Worm (Caenorhabditis elegans) whole organism, midembryonic: ENCODE data around the gene ZC443.7.

ENCODE experiments used
- T22C8.4 ChIP-seq: fragments of 200-800 bp; sonication (Bioruptor generic); IDR thresholded peaks from 2 replicates; pipeline ENCODE4 v1.3.6; 2022; ENCODE audit warnings: missing genetic modification characterization, missing compliant biosample characterization
- cog-1 ChIP-seq: sonication (generic microtip); optimal IDR thresholded peaks from 2 replicates; lab custom pipeline; 2016; ENCODE audit warnings: missing genetic modification characterization, missing compliant biosample characterization
- flt-1 ChIP-seq: fragments of 200-800 bp; sonication (Bioruptor generic); IDR thresholded peaks from 2 replicates; pipeline ENCODE4 v1.3.6; 2022; ENCODE audit warnings: missing genetic modification characterization, missing compliant biosample characterization
- klf-2 ChIP-seq: fragments of 200-800 bp; sonication (Bioruptor generic); conservative IDR thresholded peaks from 2 replicates; pipeline ENCODE4 v1.3.6; 2022; ENCODE audit warnings: missing genetic modification reagents, missing genetic modification characterization, missing compliant biosample characterization
- med-1 ChIP-seq: sonication (generic microtip); optimal IDR thresholded peaks from 2 replicates; lab custom pipeline; 2017; ENCODE audit warnings: missing genetic modification characterization, mild to moderate bottlenecking, missing compliant biosample characterization, antibody characterized with exemption, missing genetic modification reagents; ENCODE audit not compliant: insufficient read depth
- ref-1 ChIP-seq: fragments of 200-800 bp; sonication (Bioruptor generic); conservative IDR thresholded peaks from 2 replicates; pipeline ENCODE4 v1.3.6; 2022; ENCODE audit warnings: missing genetic modification reagents, missing genetic modification characterization, missing compliant biosample characterization
- tab-1 ChIP-seq: fragments of 200-800 bp; sonication (Bioruptor generic); IDR thresholded peaks from 2 replicates; pipeline ENCODE4 v1.3.6; 2022; ENCODE audit warnings: missing genetic modification characterization, missing compliant biosample characterization
- ztf-23 ChIP-seq: fragments of 200-800 bp; sonication (Bioruptor generic); IDR thresholded peaks from 2 replicates; pipeline ENCODE4 v1.3.6; 2022; ENCODE audit warnings: missing genetic modification reagents, missing genetic modification characterization, missing compliant biosample characterization
- ztf-29 ChIP-seq: fragments of 200-800 bp; sonication (Bioruptor generic); IDR thresholded peaks from 2 replicates; pipeline ENCODE4 v1.3.6; 2022; ENCODE audit warnings: missing genetic modification reagents, missing genetic modification characterization, missing compliant biosample characterization

Gene ZC443.7

DNA sequence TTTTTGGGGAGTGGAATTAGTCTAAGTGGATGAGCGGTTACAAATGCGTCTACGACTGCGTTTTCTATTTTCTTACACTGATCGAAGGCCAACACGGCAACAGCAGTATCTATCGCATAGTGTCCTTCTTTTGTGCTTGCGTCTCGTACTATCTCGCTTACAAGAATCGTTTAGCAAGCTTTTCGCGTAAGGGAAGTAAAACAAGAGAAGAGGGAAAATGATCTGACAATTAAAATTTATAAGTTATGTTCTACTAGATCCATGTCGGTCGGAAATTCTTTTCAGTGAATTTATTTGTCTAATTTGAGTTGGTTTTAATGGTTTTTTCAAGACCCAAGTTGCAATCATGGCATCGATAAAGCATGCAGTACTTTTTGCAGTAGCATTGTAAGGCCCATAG is 19.3 kb upstream of the ZC443.7 start, which contains the start of gene fkb-4:
Gene fkb-4 (minus strand): TSS at position 101 of the 400 bp plus-strand sequence.
- TF ChIP-seq ztf-23 = no peak
- no peak for TF ChIP-seq ztf-29
- no peak for TF ChIP-seq ref-1
- TF ChIP-seq tab-1 = no peak
- no peak for TF ChIP-seq med-1 (GFP tag; lab: Kevin White, UChicago)
- no peak for TF ChIP-seq klf-2
- TF ChIP-seq flt-1 = no peak
- no peak for TF ChIP-seq T22C8.4 (GFP tag; lab: Robert Waterston, UW)
- TF ChIP-seq cog-1 (tag; lab: Kevin White, UChicago) = no peak

DNA sequence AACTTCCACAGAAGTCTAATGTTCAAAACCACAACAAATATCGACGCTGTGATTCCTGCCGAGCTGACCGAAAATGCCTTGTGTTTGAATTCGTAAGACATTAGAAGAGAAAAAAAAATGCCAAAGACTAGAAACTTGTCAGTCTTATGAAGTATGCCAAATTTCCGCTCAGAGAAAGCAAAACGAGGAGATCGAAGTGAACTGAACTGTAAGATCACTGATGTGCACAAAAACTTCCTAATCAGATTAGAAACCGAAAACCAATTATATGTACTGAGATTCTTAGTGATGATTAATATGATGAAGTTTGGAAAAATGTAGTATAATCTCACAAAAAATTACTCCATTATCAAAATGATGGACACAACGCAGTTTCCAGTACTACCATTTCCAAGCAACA is 17.8 kb upstream of the ZC443.7 start, which contains the start of gene srbc-44:
Gene srbc-44 (minus strand): TSS at position 101 of the 400 bp plus-strand sequence.
- no peak for TF ChIP-seq cog-1 (tag; lab: Kevin White, UChicago)
- no peak for TF ChIP-seq ztf-23

DNA sequence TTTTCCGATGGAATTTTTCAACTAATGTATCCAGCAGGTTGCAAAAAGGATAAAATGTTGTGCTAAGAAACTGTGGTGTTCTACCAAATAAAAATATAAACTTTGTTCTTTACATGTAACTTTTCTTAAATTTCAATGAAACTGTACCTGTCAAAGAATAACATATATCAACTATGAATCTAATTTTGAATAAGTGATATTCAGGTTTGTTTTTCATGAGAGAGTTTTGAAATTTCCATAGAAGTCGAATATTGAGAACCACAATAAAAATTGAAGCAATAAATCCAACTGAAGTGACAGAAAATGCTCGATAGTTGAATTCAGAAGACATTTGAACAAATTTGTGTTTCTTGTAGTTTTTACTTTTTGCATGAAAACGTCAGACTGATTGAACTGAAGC is 16.1 kb upstream of the ZC443.7 start, which contains the start of gene srbc-43:
Gene srbc-43 (minus strand): TSS at position 331 of the 400 bp plus-strand sequence.
- no peak for TF ChIP-seq tab-1
- no peak for TF ChIP-seq cog-1 (tag; lab: Kevin White, UChicago)
- TF ChIP-seq ztf-23 = no peak
- TF ChIP-seq flt-1 = no peak
- TF ChIP-seq klf-2 = no peak
- no peak for TF ChIP-seq ztf-29
- no peak for TF ChIP-seq ref-1
- no peak for TF ChIP-seq T22C8.4 (GFP tag; lab: Robert Waterston, UW)
- TF ChIP-seq med-1 (GFP tag; lab: Kevin White, UChicago) = no peak

DNA sequence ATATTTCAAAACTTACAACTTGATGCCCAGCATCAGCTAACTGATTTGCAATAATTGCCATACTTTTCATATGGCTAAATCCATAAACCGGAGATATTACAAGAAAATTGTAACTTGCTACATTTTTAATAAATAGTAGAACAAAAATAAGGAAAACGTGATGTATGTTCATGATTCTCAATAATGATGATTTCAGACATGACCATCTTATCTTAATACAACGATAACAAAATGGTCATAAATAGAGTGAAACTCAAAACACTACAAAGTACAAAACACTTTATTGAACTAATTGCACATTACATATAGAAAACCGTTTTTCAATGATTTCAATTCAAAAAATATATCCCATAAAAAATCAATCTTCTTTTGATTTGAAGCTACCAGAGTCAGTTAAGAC is 13.5 kb upstream of the ZC443.7 start, which contains the start of gene ugt-5:
Gene ugt-5 (minus strand): TSS at position 214 of the 400 bp plus-strand sequence.
- TF ChIP-seq T22C8.4 (GFP tag; lab: Robert Waterston, UW) (no peak), ztf-23 (no peak), flt-1 (no peak), tab-1 (no peak), ztf-29 (no peak), ref-1 (no peak)

DNA sequence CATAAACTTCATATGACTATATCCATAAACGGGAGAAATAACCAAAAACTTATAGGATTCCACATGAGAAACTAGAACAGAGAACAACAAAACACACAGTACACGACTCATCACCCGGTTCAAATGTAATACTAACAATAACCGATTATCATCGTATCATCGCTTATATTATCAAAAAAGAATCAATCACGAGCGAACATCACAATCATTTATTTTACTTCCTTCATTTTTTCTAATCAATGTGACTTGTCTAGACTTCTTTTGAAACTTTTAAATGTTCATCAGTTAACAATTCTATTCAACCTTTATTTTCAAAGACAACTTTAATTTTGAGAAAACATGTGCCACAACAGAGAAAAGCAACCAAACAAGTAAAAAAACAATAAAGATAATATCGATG is 11.1 kb upstream of the ZC443.7 start, which contains the start of gene ugt-4:
Gene ugt-4 (minus strand): TSS at position 141 of the 400 bp plus-strand sequence.
- no peak for TF ChIP-seq klf-2
- no peak for TF ChIP-seq med-1 (GFP tag; lab: Kevin White, UChicago)
- no peak for TF ChIP-seq tab-1
- no peak for TF ChIP-seq ztf-29
- no peak for TF ChIP-seq T22C8.4 (GFP tag; lab: Robert Waterston, UW)
- TF ChIP-seq flt-1 = no peak

DNA sequence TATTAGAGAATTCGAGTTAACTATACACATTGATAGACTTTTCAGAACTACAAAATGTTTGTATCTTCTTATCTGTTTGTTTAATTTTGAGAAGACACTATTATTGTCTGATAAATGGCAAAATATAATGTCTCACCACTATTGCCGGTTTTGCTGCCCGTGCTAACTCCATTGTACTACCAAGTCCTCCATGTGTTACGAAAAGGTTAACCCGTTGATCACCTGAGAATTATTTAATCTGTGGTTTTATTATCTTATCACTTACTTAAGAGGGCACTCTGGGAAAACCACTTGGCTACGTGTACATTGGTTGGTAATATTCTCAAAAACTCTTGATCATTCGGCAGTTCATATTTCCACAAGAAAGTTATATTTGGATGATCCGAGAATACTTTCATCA is 10.4 kb upstream of the ZC443.7 start:
- TF ChIP-seq tab-1 = no peak
- no peak for TF ChIP-seq T22C8.4 (GFP tag; lab: Robert Waterston, UW)
- no peak for TF ChIP-seq cog-1 (tag; lab: Kevin White, UChicago)
- no peak for TF ChIP-seq klf-2

DNA sequence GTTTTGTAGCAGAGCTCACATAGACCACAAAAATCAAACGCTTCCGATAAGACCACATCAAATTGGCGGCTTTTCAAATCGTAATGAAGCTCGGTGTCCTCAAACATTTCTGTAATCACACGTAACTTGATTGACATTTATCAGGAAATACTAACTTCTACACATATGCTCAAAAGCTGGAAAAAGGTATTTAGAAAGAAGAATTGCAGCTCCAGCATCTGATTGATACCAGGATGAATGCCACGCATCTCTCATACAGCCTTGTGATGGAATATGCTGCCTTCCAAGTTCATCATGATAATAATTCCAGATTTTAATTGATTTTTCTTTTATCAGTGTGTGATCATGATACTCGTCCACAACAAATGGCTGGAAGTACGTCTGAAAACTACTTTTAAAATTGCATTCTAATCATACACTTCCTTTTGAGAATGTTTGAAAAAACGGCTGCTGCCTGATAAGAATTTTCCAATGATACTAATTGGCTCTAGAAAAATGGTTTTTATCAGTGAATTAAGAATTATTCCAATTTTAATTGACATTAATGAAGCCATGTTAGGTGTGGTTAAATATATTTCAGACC is 9.3 kb upstream of the ZC443.7 start:
- TF ChIP-seq ztf-23 = no peak
- no peak for TF ChIP-seq klf-2
- no peak for TF ChIP-seq tab-1
- TF ChIP-seq cog-1 (tag; lab: Kevin White, UChicago) = no peak
- no peak for TF ChIP-seq ztf-29
- TF ChIP-seq ref-1 = no peak
- TF ChIP-seq flt-1 = no peak
- no peak for TF ChIP-seq T22C8.4 (GFP tag; lab: Robert Waterston, UW)
- no peak for TF ChIP-seq med-1 (GFP tag; lab: Kevin White, UChicago)

DNA sequence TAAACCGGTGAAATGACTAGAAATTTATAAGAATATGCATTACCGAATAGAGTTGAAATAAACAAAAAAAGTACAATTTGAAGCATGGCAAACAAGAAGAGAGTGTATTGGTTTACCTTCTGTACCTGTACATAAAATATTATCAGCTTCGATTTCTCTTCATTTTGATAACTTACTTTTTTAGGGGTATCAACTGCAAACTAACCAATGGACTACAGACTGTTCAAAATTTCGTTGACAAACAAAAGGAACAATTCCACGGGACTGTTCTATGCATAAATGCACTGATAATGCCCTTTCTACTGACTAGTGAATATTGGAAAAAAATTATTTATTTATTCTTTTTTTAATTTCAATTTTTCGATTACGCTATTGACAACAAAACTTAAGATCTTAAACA is 8.3 kb upstream of the ZC443.7 start, which contains the start of gene ugt-6:
Gene ugt-6 (minus strand): TSS at position 233 of the 400 bp plus-strand sequence.
- no peak for TF ChIP-seq ztf-23
- TF ChIP-seq med-1 (GFP tag; lab: Kevin White, UChicago) = no peak

DNA sequence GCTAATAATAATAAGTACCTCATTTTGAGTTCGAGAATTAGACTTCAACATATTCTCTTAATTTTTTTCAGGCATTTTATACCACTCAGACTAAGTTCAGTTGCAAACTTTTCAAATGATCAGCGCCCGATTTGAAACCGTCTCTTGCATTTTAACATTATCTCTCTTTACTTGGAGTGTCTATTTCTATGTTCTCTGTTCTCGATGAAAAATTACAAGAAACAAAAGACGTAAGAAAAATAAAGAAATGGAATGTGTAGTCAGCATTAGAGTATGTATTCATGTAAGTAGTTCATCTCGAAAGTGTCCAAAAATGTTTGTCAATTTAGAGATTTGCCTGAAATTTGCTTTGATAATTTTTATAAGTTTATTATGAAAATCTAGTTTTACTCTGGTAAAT is 6.1 kb upstream of the ZC443.7 start, which contains the start of gene ugt-3:
Gene ugt-3 (minus strand): TSS at position 101 of the 400 bp plus-strand sequence.
- TF ChIP-seq tab-1 = no peak
- no peak for TF ChIP-seq cog-1 (tag; lab: Kevin White, UChicago)
- TF ChIP-seq med-1 (GFP tag; lab: Kevin White, UChicago) = no peak
- no peak for TF ChIP-seq ztf-29
- TF ChIP-seq T22C8.4 (GFP tag; lab: Robert Waterston, UW) = no peak
- TF ChIP-seq ref-1 = no peak
- TF ChIP-seq klf-2 = no peak
- no peak for TF ChIP-seq flt-1
- no peak for TF ChIP-seq ztf-23

DNA sequence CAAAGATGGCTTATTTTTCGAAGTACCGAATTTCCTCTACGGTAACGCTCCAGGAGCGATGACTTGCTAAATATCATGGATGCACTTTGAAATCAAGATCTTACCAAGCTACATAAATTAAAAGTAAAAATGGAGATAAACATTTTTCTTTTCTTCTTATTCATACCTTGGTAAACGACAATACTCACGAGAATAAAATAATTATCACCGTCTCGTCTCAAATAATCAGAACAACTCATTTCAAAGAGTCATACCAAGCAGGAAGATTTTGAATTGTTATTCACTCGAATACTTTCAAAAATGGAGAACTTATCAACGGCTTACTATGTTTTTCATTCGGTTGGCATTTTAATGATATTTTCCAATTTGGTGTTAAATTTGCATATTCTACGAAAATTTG is 3.0 kb upstream of the ZC443.7 start, which contains the start of gene srbc-45:
Gene srbc-45 (plus strand): TSS at position 301 of the 400 bp plus-strand sequence.
- no peak for TF ChIP-seq T22C8.4 (GFP tag; lab: Robert Waterston, UW)

DNA sequence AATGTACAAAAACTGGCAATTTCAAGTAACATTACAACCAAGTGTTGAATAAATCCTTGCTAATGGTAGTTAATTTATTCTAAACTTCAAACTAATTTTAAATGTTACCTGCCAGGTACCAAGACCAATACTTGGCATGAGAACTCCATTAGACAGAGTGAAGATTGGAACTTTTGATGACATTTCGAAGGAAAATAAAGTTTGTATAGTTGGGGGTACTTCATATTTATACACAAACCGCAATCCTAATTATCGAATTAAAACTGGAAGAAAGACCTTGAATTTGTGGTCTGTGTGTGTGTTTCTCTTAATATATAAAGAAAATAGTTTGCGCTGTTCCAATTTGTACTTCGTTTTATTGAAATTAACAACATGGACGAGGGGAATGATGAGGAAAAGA is 3.6 kb downstream of the ZC443.7 start, which contains the start of gene ZC443.1:
Gene ZC443.1 (minus strand): TSS at position 205 of the 400 bp plus-strand sequence.
- no peak for TF ChIP-seq ztf-23
- no peak for TF ChIP-seq ztf-29
- no peak for TF ChIP-seq klf-2
- no peak for TF ChIP-seq flt-1
- no peak for TF ChIP-seq med-1 (GFP tag; lab: Kevin White, UChicago)
- no peak for TF ChIP-seq cog-1 (tag; lab: Kevin White, UChicago)
- TF ChIP-seq ref-1 = no peak
- no peak for TF ChIP-seq tab-1
